Fruit fly (Drosophila melanogaster) whole organism, adult: ENCODE results near the gene CG11951.

Source experiments
- CG11617 ChIP-seq: fragments of 200-800 bp; sonication (Bioruptor generic); optimal IDR thresholded peaks from 2 replicates; lab custom pipeline; 2017; ENCODE audit warnings: mild to moderate bottlenecking, missing biosample characterization, missing genetic modification reagents, missing genetic modification characterization
- CG14711 ChIP-seq: fragments of 200-800 bp; sonication (Bioruptor generic); optimal IDR thresholded peaks from 2 replicates; lab custom pipeline; 2018; ENCODE audit warnings: missing biosample characterization, mild to moderate bottlenecking, missing genetic modification characterization, moderate library complexity
- CG7045 ChIP-seq: fragments of 200-800 bp; sonication (Bioruptor generic); optimal IDR thresholded peaks from 2 replicates; lab custom pipeline; 2017; ENCODE audit warnings: missing biosample characterization, mild to moderate bottlenecking, missing genetic modification characterization
- bab1 ChIP-seq: fragments of 200-800 bp; sonication (Bioruptor generic); optimal IDR thresholded peaks from 3 replicates; lab custom pipeline; 2019; ENCODE audit warnings: missing biosample characterization, mild to moderate bottlenecking, missing genetic modification characterization, moderate library complexity
- cic ChIP-seq: fragments of 200-800 bp; sonication (Bioruptor generic); optimal IDR thresholded peaks from 2 replicates; lab custom pipeline; 2017; ENCODE audit warnings: missing biosample characterization, mild to moderate bottlenecking, missing genetic modification characterization, moderate library complexity
- cnc ChIP-seq, 2 experiments: fragments of >200 bp; optimal IDR thresholded peaks; 2 replicates each; lab custom pipeline; 2017
- kay ChIP-seq: fragments of 200-800 bp; sonication (Bioruptor generic); peaks from one replicate; lab custom pipeline; 2016; ENCODE audit warnings: missing biosample characterization, missing genetic modification characterization, borderline replicate concordance
- pad ChIP-seq: fragments of 200-800 bp; sonication (Bioruptor generic); optimal IDR thresholded peaks from 3 replicates; lab custom pipeline; 2017; ENCODE audit warnings: missing biosample characterization, missing genetic modification characterization, mild to moderate bottlenecking, moderate library complexity, missing genetic modification reagents
- tj ChIP-seq: fragments of 200-800 bp; sonication (Bioruptor generic); optimal IDR thresholded peaks from 3 replicates; lab custom pipeline; 2017; ENCODE audit warnings: missing biosample characterization, mild to moderate bottlenecking, missing genetic modification characterization, moderate library complexity

DNA sequence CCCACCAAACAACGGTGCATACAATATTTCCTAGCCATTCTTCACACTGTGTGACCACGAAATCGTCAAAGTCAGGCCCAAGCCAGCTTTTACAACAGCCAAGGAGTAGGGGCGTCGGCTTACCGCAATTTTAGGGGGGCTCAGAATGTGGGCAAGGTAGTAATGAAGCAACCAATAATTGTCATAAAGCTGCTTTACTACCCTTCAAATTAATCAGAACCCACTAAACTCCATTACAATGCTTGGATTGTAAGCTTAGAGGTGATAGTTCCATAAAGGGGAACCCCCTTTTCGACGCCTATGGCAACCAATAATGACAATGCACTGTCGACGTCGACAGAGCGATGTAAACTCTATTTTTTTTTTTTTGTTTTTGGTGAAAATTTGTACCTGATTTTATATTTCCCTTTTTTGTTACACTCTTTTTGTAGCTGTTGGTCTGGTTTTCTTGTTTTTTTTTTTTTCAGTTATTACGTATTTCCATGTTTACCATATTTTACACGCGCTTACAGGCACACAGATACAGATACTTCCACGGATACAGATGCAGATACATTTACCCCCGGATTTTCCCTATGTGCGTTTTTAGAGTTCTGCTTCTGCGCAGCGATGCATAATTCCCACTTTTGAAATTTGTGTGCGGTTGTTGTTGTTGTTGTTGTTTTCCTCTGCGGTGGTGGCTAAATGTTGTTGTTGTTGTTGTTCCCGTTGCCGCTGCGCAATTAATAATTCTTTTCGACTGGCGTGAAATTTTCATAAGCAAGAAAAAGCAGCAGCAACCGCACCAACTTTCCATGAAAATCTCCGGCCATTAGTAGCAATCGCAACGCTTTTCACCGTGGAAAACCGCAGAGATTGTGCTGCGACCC is 33.7 kb downstream of the CG11951 start:
- TF ChIP-seq kay (GFP tag; lab: Kevin White, UChicago) (no peak), CG11617 (GFP tag; lab: Kevin White, UChicago) (no peak), pad (no peak), tj (GFP tag; lab: Kevin White, UChicago) (no peak), CG14711 (tag; lab: Kevin White, UChicago) (no peak), bab1 (no peak), CG7045 (GFP tag; lab: Kevin White, UChicago) (no peak), cnc (optimal IDR thresholded peaks at IDR 0.05; lab: Kevin White, UChicago) (no peak), cic (no peak)
